Worm (Caenorhabditis elegans): ENCODE results near the gene dhs-29.
"Not testable (repeated sequence)": the region's sequence is repeated elsewhere in the genome, so short reads cannot be mapped to it uniquely, and the experiment has no call there.

dhs-29 gene

DNA sequence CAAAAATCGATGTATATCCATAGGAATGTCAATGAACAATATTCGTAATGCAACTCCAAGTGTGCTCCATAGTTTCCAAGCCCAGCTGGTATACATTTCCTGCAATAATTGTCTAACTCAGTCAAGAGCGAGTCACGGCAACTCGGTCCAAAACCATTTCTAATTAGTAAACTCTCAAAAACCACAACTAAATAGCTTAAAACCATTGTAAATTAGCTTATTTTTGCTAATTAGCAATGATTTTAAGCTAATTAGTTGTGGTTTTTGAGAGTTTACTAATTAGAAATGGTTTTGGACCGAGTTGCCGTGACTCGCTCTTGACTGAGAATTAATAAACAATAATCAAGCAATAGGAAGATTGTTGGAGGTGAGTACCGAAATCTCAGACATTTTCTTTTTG is at the start of gene dhs-29:
TSS of gene dhs-29 (minus strand) at position 101 of the 400 bp plus-strand sequence.
- not testable (repeated sequence) for TF ChIP-seq mml-1 (tag; optimal IDR thresholded peaks at IDR 0.05); nhr-43 (tag; optimal IDR thresholded peaks at IDR 0.05; ENCODE audit: poor library complexity, severe bottlenecking); unc-62 (GFP tag; optimal IDR thresholded peaks at IDR 0.05)

DNA sequence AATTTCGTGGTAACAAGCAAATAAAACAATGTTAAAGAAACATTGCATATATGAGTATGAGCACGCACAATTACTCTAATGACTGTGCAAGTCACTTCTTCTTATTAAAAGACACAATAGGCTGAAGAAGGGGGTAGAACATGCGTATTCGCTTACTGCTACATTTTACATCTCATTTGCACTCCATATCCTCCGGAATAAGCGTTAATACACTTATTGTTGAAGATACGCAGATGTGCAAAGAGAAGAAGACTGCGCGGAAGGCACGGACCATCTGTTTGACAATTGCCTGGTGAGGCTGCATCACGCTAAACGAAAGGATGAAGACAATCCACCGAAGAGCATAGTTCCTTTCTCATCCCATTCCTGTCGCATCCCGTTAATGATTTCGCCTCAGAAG is 48.2 kb upstream of the dhs-29 start:
- TF ChIP-seq lin-15B (tag; optimal IDR thresholded peaks at IDR 0.05) (no peak), ceh-28 (tag; optimal IDR thresholded peaks at IDR 0.05) (no peak), egl-27 (tag; optimal IDR thresholded peaks at IDR 0.05) (no peak), tbx-2 (tag; optimal IDR thresholded peaks at IDR 0.05) (no peak), elt-2 (tag; optimal IDR thresholded peaks at IDR 0.05) (no peak), ceh-9 (tag; optimal IDR thresholded peaks at IDR 0.05) (no peak), skn-1 (tag; optimal IDR thresholded peaks at IDR 0.05) (no peak), elt-1 (tag; optimal IDR thresholded peaks at IDR 0.05) (no peak), ZK546.5 (tag; optimal IDR thresholded peaks at IDR 0.05) (no peak), fkh-2 (tag; optimal IDR thresholded peaks at IDR 0.05) (no peak), mml-1 (tag; optimal IDR thresholded peaks at IDR 0.05) (no peak), jun-1 (tag; optimal IDR thresholded peaks at IDR 0.05) (no peak), hmg-11 (tag; optimal IDR thresholded peaks at IDR 0.05) (no peak), pha-4 (tag; optimal IDR thresholded peaks at IDR 0.05) (no peak)

DNA sequence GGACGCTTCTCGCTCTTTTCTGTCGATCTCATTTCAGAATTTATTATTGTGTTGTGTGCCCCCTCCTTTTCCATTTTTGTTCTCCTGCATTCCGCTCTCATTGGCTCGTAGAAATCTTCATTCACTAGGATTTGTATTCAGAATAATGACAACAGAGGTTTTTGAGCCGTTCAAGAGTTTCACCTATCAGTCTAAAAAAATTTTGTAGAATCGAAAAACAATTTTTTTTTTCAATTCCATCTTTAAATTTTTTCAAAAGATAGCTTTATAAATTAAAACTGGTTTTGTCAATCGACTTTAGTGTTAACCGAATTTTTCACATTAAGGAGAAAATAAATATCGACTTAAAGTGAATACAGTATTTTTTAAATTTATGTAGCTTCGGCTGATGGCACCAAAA is 45.9 kb upstream of the dhs-29 start, which contains the start of gene K09F5.4:
TSS of gene K09F5.4 (minus strand) at position 101 of the 400 bp plus-strand sequence.
- TF ChIP-seq eor-1 (tag; optimal IDR thresholded peaks at IDR 0.05) (no peak), elt-1 (tag; optimal IDR thresholded peaks at IDR 0.05) (no peak), nhr-23 (tag; optimal IDR thresholded peaks at IDR 0.05) (no peak), nhr-237 (tag; optimal IDR thresholded peaks at IDR 0.05) (no peak), elt-2 (tag; optimal IDR thresholded peaks at IDR 0.05) (no peak), unc-39 (tag; optimal IDR thresholded peaks at IDR 0.05) (no peak), ceh-16 (tag; optimal IDR thresholded peaks at IDR 0.05) (no peak), mdl-1 (tag; optimal IDR thresholded peaks at IDR 0.05) (no peak), nhr-67 (tag; optimal IDR thresholded peaks at IDR 0.05) (no peak)

DNA sequence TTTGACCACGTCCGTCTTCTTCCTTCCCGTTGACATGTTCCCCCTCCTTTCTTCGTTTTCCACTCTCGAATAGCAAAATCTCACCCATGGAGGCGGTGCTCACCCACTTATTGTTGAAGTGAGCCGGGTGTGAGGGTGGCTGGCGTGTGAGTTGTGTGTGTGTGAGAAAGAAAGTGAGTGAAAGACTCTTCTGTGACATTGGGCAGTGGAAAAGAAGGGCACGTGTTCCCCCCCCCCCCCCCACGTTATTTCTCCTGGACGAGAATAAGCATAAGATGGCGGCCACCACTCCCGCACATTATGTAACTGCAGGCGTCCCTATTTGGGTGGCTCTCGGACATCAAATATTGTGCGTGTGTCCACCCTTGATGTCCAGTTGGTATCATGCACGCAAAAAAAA is 45.5 kb upstream of the dhs-29 start:
- TF ChIP-seq ceh-28 (tag; optimal IDR thresholded peaks at IDR 0.05) = no peak
- no peak for TF ChIP-seq tbx-2 (tag; optimal IDR thresholded peaks at IDR 0.05)
- no peak for TF ChIP-seq nhr-25 (tag; optimal IDR thresholded peaks at IDR 0.05)
- no peak for TF ChIP-seq eor-1 (tag; optimal IDR thresholded peaks at IDR 0.05)
- no peak for TF ChIP-seq lsy-12 (tag; optimal IDR thresholded peaks at IDR 0.05)
- no peak for TF ChIP-seq egl-27 (tag; optimal IDR thresholded peaks at IDR 0.05)

DNA sequence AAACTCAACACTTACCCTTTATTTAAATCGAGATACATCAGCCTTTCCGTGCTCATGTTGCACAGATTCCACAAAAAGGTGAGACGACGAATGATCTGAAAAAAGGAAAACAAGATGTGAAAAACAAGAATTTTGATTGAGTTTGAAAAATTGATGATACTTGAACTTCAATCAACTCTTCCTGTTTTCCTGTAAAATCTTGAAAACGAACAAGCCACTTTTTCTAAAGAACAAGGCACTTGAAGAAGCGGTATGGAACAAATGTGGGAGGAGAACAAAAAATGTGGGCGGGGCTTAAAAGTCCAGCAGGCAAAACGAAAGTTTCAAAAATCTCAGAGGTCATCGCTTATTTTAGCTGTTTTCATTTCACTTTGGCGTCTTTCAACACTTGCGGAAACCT is 42.3 kb upstream of the dhs-29 start, which contains the start of gene kvs-1:
TSS of gene kvs-1 (minus strand) at position 101 of the 400 bp plus-strand sequence.
- no peak for TF ChIP-seq aly-2 (tag; optimal IDR thresholded peaks at IDR 0.05)
- no peak for TF ChIP-seq nhr-237 (tag; optimal IDR thresholded peaks at IDR 0.05)
- no peak for TF ChIP-seq R02D3.7 (tag; optimal IDR thresholded peaks at IDR 0.05)
- no peak for TF ChIP-seq ceh-82 (tag; optimal IDR thresholded peaks at IDR 0.05)

DNA sequence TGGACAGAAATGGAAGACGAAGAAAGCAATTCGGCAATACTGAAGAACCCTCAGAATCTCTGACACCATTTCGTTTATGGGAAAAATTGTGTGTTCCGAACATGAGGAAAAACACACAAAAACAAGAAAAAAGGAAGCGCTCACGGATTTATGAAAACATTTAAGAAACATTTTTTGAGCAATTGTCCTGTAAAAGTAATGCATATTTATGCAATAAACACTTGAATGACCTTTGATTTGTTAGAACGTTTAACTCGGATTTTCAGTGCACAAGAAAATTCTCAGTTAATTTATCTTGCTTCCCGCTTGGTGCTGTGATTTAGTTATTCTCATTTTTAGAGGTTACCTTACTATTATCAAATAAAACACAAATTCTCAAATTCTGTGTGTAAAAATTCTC is 39.1 kb upstream of the dhs-29 start:
- TF ChIP-seq nhr-67 (tag; optimal IDR thresholded peaks at IDR 0.05) (no peak), nhr-43 (tag; optimal IDR thresholded peaks at IDR 0.05; ENCODE audit: poor library complexity, severe bottlenecking) (no peak), hmg-11 (tag; optimal IDR thresholded peaks at IDR 0.05) (no peak), jun-1 (tag; optimal IDR thresholded peaks at IDR 0.05) (no peak), nfya-1 (tag; optimal IDR thresholded peaks at IDR 0.05; ENCODE audit: insufficient read depth) (no peak), ceh-82 (tag; optimal IDR thresholded peaks at IDR 0.05) (no peak), elt-3 (tag; optimal IDR thresholded peaks at IDR 0.05) (no peak), daf-12 (tag; optimal IDR thresholded peaks at IDR 0.05) (no peak), nhr-12 (tag; optimal IDR thresholded peaks at IDR 0.05) (no peak), pha-4 (tag; optimal IDR thresholded peaks at IDR 0.05) (no peak), mdl-1 (tag; optimal IDR thresholded peaks at IDR 0.05) (no peak), snpc-4 (tag; optimal IDR thresholded peaks at IDR 0.05) (no peak), elt-1 (tag; optimal IDR thresholded peaks at IDR 0.05) (no peak), eor-1 (tag; optimal IDR thresholded peaks at IDR 0.05) (no peak), egl-5 (tag; optimal IDR thresholded peaks at IDR 0.05) (no peak)
